Worm (Caenorhabditis elegans): ENCODE data around the gene oac-52.
A peak's percentile ranks its signal among the peaks of the same experiment; 100 is the strongest.

Gene oac-52

ce11 chrIV:4347578-4348003 lies 1.2 kb upstream of the oac-52 start:
- TF ChIP-seq unc-62 (GFP tag; optimal IDR thresholded peaks at IDR 0.05): no peak
- TF ChIP-seq hlh-1 (tag; optimal IDR thresholded peaks at IDR 0.05): no peak
- no peak for TF ChIP-seq flh-1 (GFP tag; optimal IDR thresholded peaks at IDR 0.05)
- no peak for TF ChIP-seq mab-5 (tag; optimal IDR thresholded peaks at IDR 0.05)
- no peak for TF ChIP-seq ceh-39 (tag; optimal IDR thresholded peaks at IDR 0.05)
- TF ChIP-seq sptf-1 (tag; optimal IDR thresholded peaks at IDR 0.05): no peak
- no peak for TF ChIP-seq ces-1 (GFP tag; optimal IDR thresholded peaks at IDR 0.05)
- TF ChIP-seq nhr-12 (tag; optimal IDR thresholded peaks at IDR 0.05): no peak
- no peak for TF ChIP-seq pha-4 (tag; optimal IDR thresholded peaks at IDR 0.05)
- no peak for TF ChIP-seq cnd-1 (tag; optimal IDR thresholded peaks at IDR 0.05)
- no peak for TF ChIP-seq lin-13 (tag; optimal IDR thresholded peaks at IDR 0.05)
- TF ChIP-seq elt-1 (tag; optimal IDR thresholded peaks at IDR 0.05; ENCODE audit: borderline replicate concordance, insufficient read depth): no peak
- TF ChIP-seq ham-2 (GFP tag; optimal IDR thresholded peaks at IDR 0.05): no peak
- TF ChIP-seq drap-1 (GFP tag; optimal IDR thresholded peaks at IDR 0.05): no peak
- no peak for TF ChIP-seq tbx-8 (GFP tag; optimal IDR thresholded peaks at IDR 0.05)

- TF ChIP-seq zip-8 (tag; optimal IDR thresholded peaks at IDR 0.05) (no peak), flh-1 (GFP tag; optimal IDR thresholded peaks at IDR 0.05) (no peak), lin-32 (GFP tag; optimal IDR thresholded peaks at IDR 0.05) (no peak), mls-2 (tag; optimal IDR thresholded peaks at IDR 0.05) (no peak), snpc-4 (tag; optimal IDR thresholded peaks at IDR 0.05) (no peak), ham-2 (GFP tag; optimal IDR thresholded peaks at IDR 0.05) (no peak)
Observed at ce11 chrIV:4344828-4345227, 1.6 kb downstream of the oac-52 start.

- TF ChIP-seq nhr-12 (tag; optimal IDR thresholded peaks at IDR 0.05): no peak
- TF ChIP-seq elt-1 (tag; optimal IDR thresholded peaks at IDR 0.05; ENCODE audit: borderline replicate concordance, insufficient read depth): peak; percentile 70
Observed at ce11 chrIV:4338217-4338616, 8.2 kb downstream of the oac-52 start.

ce11 chrIV:4336139-4336851 lies 10.1 kb downstream of the oac-52 start, which contains the start of the genes W03B1.3 and oac-51:
Gene W03B1.3 (minus strand): TSS chrIV:4336239.
Gene oac-51 (plus strand): TSS chrIV:4336801.
- no peak for TF ChIP-seq hlh-1 (tag; optimal IDR thresholded peaks at IDR 0.05)
- peak; percentile 51 for TF ChIP-seq elt-1 (tag; optimal IDR thresholded peaks at IDR 0.05; ENCODE audit: borderline replicate concordance, insufficient read depth)

- no peak for TF ChIP-seq unc-62 (GFP tag; optimal IDR thresholded peaks at IDR 0.05)
- TF ChIP-seq ceh-83 (GFP tag; optimal IDR thresholded peaks at IDR 0.05): no peak
- no peak for TF ChIP-seq elt-3 (tag; optimal IDR thresholded peaks at IDR 0.05)
- TF ChIP-seq nhr-2 (tag; optimal IDR thresholded peaks at IDR 0.05): no peak
Observed at ce11 chrIV:4326445-4326844, 20.0 kb downstream of the oac-52 start, which contains the start of gene trpl-2. Gene trpl-2 (plus strand): TSS chrIV:4326654.

- no peak for TF ChIP-seq M03D4.4 (tag; optimal IDR thresholded peaks at IDR 0.05)
- TF ChIP-seq lsy-2 (tag; optimal IDR thresholded peaks at IDR 0.05): no peak
- TF ChIP-seq drap-1 (GFP tag; optimal IDR thresholded peaks at IDR 0.05): no peak
- TF ChIP-seq blmp-1 (tag; optimal IDR thresholded peaks at IDR 0.05): no peak
- TF ChIP-seq sptf-1 (tag; optimal IDR thresholded peaks at IDR 0.05): no peak
- no peak for TF ChIP-seq snpc-4 (tag; optimal IDR thresholded peaks at IDR 0.05)
- no peak for TF ChIP-seq zip-8 (tag; optimal IDR thresholded peaks at IDR 0.05)
- no peak for TF ChIP-seq elt-3 (tag; optimal IDR thresholded peaks at IDR 0.05)
- TF ChIP-seq nhr-76 (tag; optimal IDR thresholded peaks at IDR 0.05): no peak
- TF ChIP-seq tbx-8 (GFP tag; optimal IDR thresholded peaks at IDR 0.05): no peak
- no peak for TF ChIP-seq nhr-237 (tag; optimal IDR thresholded peaks at IDR 0.05)
- TF ChIP-seq unc-39 (tag; optimal IDR thresholded peaks at IDR 0.05): no peak
- TF ChIP-seq ztf-11 (tag; optimal IDR thresholded peaks at IDR 0.05): no peak
- TF ChIP-seq nhr-28 (tag; optimal IDR thresholded peaks at IDR 0.05): no peak
- TF ChIP-seq cnd-1 (tag; optimal IDR thresholded peaks at IDR 0.05): no peak
Observed at ce11 chrIV:4319473-4319872, 26.9 kb downstream of the oac-52 start.

Data from whole organism, mixed stage, embryonic.